Worm (Caenorhabditis elegans): ENCODE data around the gene zim-1.

ce11 chrIV:10543361-10543760, 3.5 kb upstream of the zim-1 start:
- no peak for TF ChIP-seq flt-1 (GFP tag; IDR thresholded peaks at IDR 0.05)
- no peak for TF ChIP-seq ceh-36 (tag; optimal IDR thresholded peaks at IDR 0.05)
- TF ChIP-seq ama-1 (optimal IDR thresholded peaks at IDR 0.05), result no peak
- TF ChIP-seq tbx-11 (GFP tag; IDR thresholded peaks at IDR 0.05), result no peak
- TF ChIP-seq hmbx-1 (tag; optimal IDR thresholded peaks at IDR 0.05), result no peak
- TF ChIP-seq B0310.2 (tag; optimal IDR thresholded peaks at IDR 0.05), result no peak
- no peak for TF ChIP-seq tra-4 (tag; optimal IDR thresholded peaks at IDR 0.05)
- TF ChIP-seq ceh-13 (GFP tag; optimal IDR thresholded peaks at IDR 0.05), result no peak
- no peak for TF ChIP-seq tbx-37 (GFP tag; conservative IDR thresholded peaks at IDR 0.05)
- no peak for TF ChIP-seq ets-7 (tag; optimal IDR thresholded peaks at IDR 0.05)
- no peak for TF ChIP-seq pes-1 (GFP tag; IDR thresholded peaks at IDR 0.05)
- TF ChIP-seq aly-1 (tag; optimal IDR thresholded peaks at IDR 0.05), result no peak
- TF ChIP-seq hnd-1 (tag; optimal IDR thresholded peaks at IDR 0.05), result no peak
- TF ChIP-seq hmg-4 (GFP tag; optimal IDR thresholded peaks at IDR 0.05), result no peak

All from whole organism, early embryonic.